Fruit fly (Drosophila melanogaster) whole organism, pupa: ENCODE data around the gene CG13101.

Experiments used
- CG10348 ChIP-seq: fragments of 200-800 bp; sonication (Bioruptor generic); IDR thresholded peaks from 2 replicates; pipeline ENCODE4 v1.3.6; 2022; ENCODE audit warnings: missing biosample characterization, missing genetic modification characterization
- CG12605 ChIP-seq: fragments of 200-800 bp; sonication (Bioruptor generic); IDR thresholded peaks from 2 replicates; pipeline ENCODE4 v1.3.6; 2022; ENCODE audit warnings: missing biosample characterization, missing genetic modification characterization
- CG17806 ChIP-seq: fragments of 200-800 bp; sonication (Bioruptor generic); optimal IDR thresholded peaks from 2 replicates; lab custom pipeline; 2018; ENCODE audit warnings: missing biosample characterization, mild to moderate bottlenecking, missing genetic modification characterization, moderate library complexity
- CG8159 ChIP-seq: fragments of 200-800 bp; sonication (Bioruptor generic); optimal IDR thresholded peaks from 3 replicates; lab custom pipeline; 2018; ENCODE audit warnings: missing biosample characterization, mild to moderate bottlenecking, missing genetic modification characterization, moderate library complexity
- CG8301 ChIP-seq: fragments of 200-800 bp; sonication (Bioruptor generic); optimal IDR thresholded peaks from 2 replicates; lab custom pipeline; 2018; ENCODE audit warnings: missing biosample characterization, mild to moderate bottlenecking, missing genetic modification characterization
- CG9948 ChIP-seq: fragments of 200-800 bp; sonication (Bioruptor generic); optimal IDR thresholded peaks from 2 replicates; lab custom pipeline; 2018; ENCODE audit warnings: missing biosample characterization, mild to moderate bottlenecking, missing genetic modification characterization, moderate library complexity
- D1 ChIP-seq: fragments of 200-800 bp; sonication (Bioruptor generic); optimal IDR thresholded peaks from 2 replicates; lab custom pipeline; 2018; ENCODE audit warnings: missing biosample characterization, mild to moderate bottlenecking, missing genetic modification characterization, moderate library complexity
- EcR ChIP-seq: fragments of 200-800 bp; sonication (Bioruptor generic); optimal IDR thresholded peaks from 3 replicates; lab custom pipeline; 2019; ENCODE audit warnings: missing biosample characterization, missing genetic modification characterization, mild to moderate bottlenecking, moderate library complexity, missing genetic modification reagents
- Ets98B ChIP-seq: fragments of 200-800 bp; sonication (Bioruptor generic); IDR thresholded peaks from 2 replicates; pipeline ENCODE4 v1.3.6; 2022; ENCODE audit warnings: missing biosample characterization, missing genetic modification characterization
- Snoo ChIP-seq: fragments of 200-800 bp; sonication (Bioruptor generic); optimal IDR thresholded peaks from 3 replicates; lab custom pipeline; 2017; ENCODE audit warnings: missing biosample characterization, mild to moderate bottlenecking, missing genetic modification characterization, inconsistent platforms
- gl ChIP-seq: fragments of 200-800 bp; sonication (Bioruptor generic); optimal IDR thresholded peaks from 2 replicates; lab custom pipeline; 2018; ENCODE audit warnings: missing biosample characterization, mild to moderate bottlenecking, missing genetic modification characterization
- rn ChIP-seq: fragments of 200-800 bp; sonication (Bioruptor generic); IDR thresholded peaks from 2 replicates; pipeline ENCODE4 v1.3.6; 2022; ENCODE audit warnings: missing biosample characterization, missing genetic modification characterization

DNA sequence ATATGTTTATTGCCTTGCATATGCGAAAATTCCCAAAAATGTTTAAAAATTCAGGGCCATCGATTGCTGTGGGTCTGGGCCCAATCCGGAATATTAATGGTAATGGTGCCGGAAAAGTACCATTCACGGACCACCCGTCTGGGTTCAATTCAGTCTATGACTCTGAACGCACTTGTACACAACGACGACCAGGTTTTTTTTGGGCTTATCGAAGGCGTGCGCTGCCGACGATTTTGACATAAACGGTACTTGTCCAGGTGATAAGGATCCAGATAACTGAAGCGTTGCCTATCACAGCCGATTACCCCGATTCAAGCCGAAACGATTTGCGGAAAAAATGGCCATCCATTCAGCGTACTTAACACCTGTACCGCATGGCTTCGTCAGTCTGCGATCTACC lies 6.9 kb upstream of the CG13101 start, which contains the start of gene CG9555:
- no peak for TF ChIP-seq Ets98B (GFP tag; lab: Robert Waterston, UW)
- TF ChIP-seq CG17806 (tag; lab: Kevin White, UChicago), result no peak
- no peak for TF ChIP-seq Snoo (tag; lab: Kevin White, UChicago)
- no peak for TF ChIP-seq gl (tag; lab: Kevin White, UChicago)
- TF ChIP-seq rn (GFP tag; lab: Robert Waterston, UW), result no peak
- no peak for TF ChIP-seq CG8301 (tag; lab: Kevin White, UChicago)
- no peak for TF ChIP-seq D1 (tag; lab: Kevin White, UChicago)
- TF ChIP-seq CG10348 (GFP tag; lab: Robert Waterston, UW), result no peak
- no peak for TF ChIP-seq CG12605 (GFP tag; lab: Robert Waterston, UW)
- no peak for TF ChIP-seq EcR (GFP tag; lab: Kevin White, UChicago)
- no peak for TF ChIP-seq CG8159 (tag; lab: Kevin White, UChicago)
- TF ChIP-seq CG9948 (tag; lab: Kevin White, UChicago), result no peak
